Fruit fly (Drosophila melanogaster): Measurements from ENCODE around the gene CG18178.
A peak's percentile ranks its signal among the peaks of the same experiment; 100 is the strongest.

The CG18178 gene

DNA sequence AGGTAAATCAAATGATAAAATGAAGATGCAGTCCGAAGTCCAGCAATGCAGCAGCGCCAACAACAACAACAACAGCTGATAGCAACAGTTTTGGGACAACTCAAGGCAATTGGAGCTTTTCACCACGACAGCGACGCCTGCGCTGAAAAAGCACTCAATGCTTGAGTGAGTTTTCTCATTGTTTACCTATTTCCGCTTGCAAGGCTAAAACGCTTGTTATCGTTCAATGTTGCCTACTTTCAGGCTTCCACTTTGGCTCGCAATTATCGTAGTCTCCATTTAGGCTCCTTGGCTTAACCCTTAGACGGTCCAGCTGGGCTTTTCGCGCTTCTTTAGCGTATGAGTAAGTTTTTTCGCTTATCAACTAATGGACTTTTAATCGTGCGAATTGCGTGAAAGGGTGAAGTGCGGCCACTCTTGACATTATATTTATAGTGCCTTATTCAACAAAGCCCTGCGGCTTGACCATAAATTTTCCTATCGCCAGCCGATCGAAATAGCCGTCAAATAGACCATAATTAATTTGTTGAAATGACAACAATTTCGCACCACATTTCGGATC, 43.2 kb upstream of the CG18178 start (continued):
- no peak for TF ChIP-seq Asciz (GFP tag; optimal IDR thresholded peaks at IDR 0.05)
- no peak for TF ChIP-seq NC2α (GFP tag; optimal IDR thresholded peaks at IDR 0.05)
- TF ChIP-seq dimm (GFP tag; IDR thresholded peaks at IDR 0.05) = no peak
- no peak for TF ChIP-seq unc-4 (GFP tag; IDR thresholded peaks at IDR 0.05; ENCODE audit: partially characterized antibody)
- no peak for TF ChIP-seq CG2199 (GFP tag; IDR thresholded peaks at IDR 0.05)
- TF ChIP-seq jing (GFP tag; optimal IDR thresholded peaks at IDR 0.05) = no peak
- peak; percentile 15 for TF ChIP-seq CG18619 (GFP tag; optimal IDR thresholded peaks at IDR 0.05)
- peak; percentile 4 for TF ChIP-seq gcm2 (GFP tag; optimal IDR thresholded peaks at IDR 0.05)
- TF ChIP-seq trh (GFP tag; optimal IDR thresholded peaks at IDR 0.05) = no peak
- no peak for TF ChIP-seq C15 (GFP tag; IDR thresholded peaks at IDR 0.05)
- TF ChIP-seq E2f1 (GFP tag; IDR thresholded peaks at IDR 0.05) = no peak
- TF ChIP-seq aop (GFP tag; IDR thresholded peaks at IDR 0.05) = no peak
- peak; percentile 8 for TF ChIP-seq cwo (GFP tag; optimal IDR thresholded peaks at IDR 0.05)
- TF ChIP-seq CG8924 (tag; optimal IDR thresholded peaks at IDR 0.05) = no peak
- no peak for TF ChIP-seq CG13424 (tag; optimal IDR thresholded peaks at IDR 0.05)
- no peak for TF ChIP-seq sob (GFP tag; IDR thresholded peaks at IDR 0.05)
- TF ChIP-seq ab (GFP tag; optimal IDR thresholded peaks at IDR 0.05) = no peak
- TF ChIP-seq Sry-β (GFP tag; optimal IDR thresholded peaks at IDR 0.05) = no peak
- peak; percentile 82; the same call in 2 of the 4 replicates for TF ChIP-seq chinmo (GFP tag; IDR thresholded peaks at IDR 0.05; ENCODE audit: partially characterized antibody)
- TF ChIP-seq dati (GFP tag; IDR thresholded peaks at IDR 0.05) = no peak
- TF ChIP-seq CG4707 (GFP tag; optimal IDR thresholded peaks at IDR 0.05) = peak; percentile 27
- no peak for TF ChIP-seq toy (GFP tag; IDR thresholded peaks at IDR 0.05)
- TF ChIP-seq ro (GFP tag; IDR thresholded peaks at IDR 0.05) = no peak
- no peak for TF ChIP-seq zf30C (GFP tag; optimal IDR thresholded peaks at IDR 0.05)
- no peak for TF ChIP-seq Tbp (GFP tag; optimal IDR thresholded peaks at IDR 0.05)
- no peak for TF ChIP-seq fd102C (GFP tag; optimal IDR thresholded peaks at IDR 0.05)
- no peak for TF ChIP-seq Atf3 (GFP tag; optimal IDR thresholded peaks at IDR 0.05)
- TF ChIP-seq insv (GFP tag; optimal IDR thresholded peaks at IDR 0.05) = no peak
- no peak for TF ChIP-seq GATAe (GFP tag; conservative IDR thresholded peaks at IDR 0.05)
- no peak for TF ChIP-seq gsb (GFP tag; IDR thresholded peaks at IDR 0.05)
- no peak for TF ChIP-seq CG14860 (GFP tag; IDR thresholded peaks at IDR 0.05; ENCODE audit: partially characterized antibody)
- TF ChIP-seq CG7357 (GFP tag; IDR thresholded peaks at IDR 0.05) = no peak
- TF ChIP-seq CG7928 (GFP tag; optimal IDR thresholded peaks at IDR 0.05) = no peak
- TF ChIP-seq CG1832 (GFP tag; optimal IDR thresholded peaks at IDR 0.05) = no peak
- TF ChIP-seq Hey (tag; optimal IDR thresholded peaks at IDR 0.05) = no peak
- no peak for TF ChIP-seq Optix (GFP tag; IDR thresholded peaks at IDR 0.05)
- TF ChIP-seq CG12659 (GFP tag; optimal IDR thresholded peaks at IDR 0.05) = no peak
- TF ChIP-seq zfh1 (GFP tag; IDR thresholded peaks at IDR 0.05) = no peak
- TF ChIP-seq Elba2 (GFP tag; optimal IDR thresholded peaks at IDR 0.05) = no peak
- TF ChIP-seq CG9817 (tag; optimal IDR thresholded peaks at IDR 0.05) = no peak
- TF ChIP-seq CG3847 (GFP tag; IDR thresholded peaks at IDR 0.05) = no peak
- TF ChIP-seq tna (GFP tag; IDR thresholded peaks at IDR 0.05; ENCODE audit: partially characterized antibody) = no peak
- no peak for TF ChIP-seq CG33557 (GFP tag; optimal IDR thresholded peaks at IDR 0.05)
- TF ChIP-seq MTF-1 (GFP tag; optimal IDR thresholded peaks at IDR 0.05; ENCODE audit: borderline replicate concordance) = no peak
- TF ChIP-seq CG1024 (GFP tag; IDR thresholded peaks at IDR 0.05) = no peak
- TF ChIP-seq fd3F (GFP tag; optimal IDR thresholded peaks at IDR 0.05) = no peak
- TF ChIP-seq Side (GFP tag; optimal IDR thresholded peaks at IDR 0.05) = no peak
- TF ChIP-seq ranshi (GFP tag; IDR thresholded peaks at IDR 0.05) = no peak
- TF ChIP-seq gt (GFP tag; IDR thresholded peaks at IDR 0.05) = no peak
- peak; percentile 30 for TF ChIP-seq CG12219 (GFP tag; optimal IDR thresholded peaks at IDR 0.05)
- TF ChIP-seq Abd-B (GFP tag; optimal IDR thresholded peaks at IDR 0.05) = no peak

Data from whole organism, embryonic.